Worm (Caenorhabditis elegans): ENCODE results near the gene W03H9.1.

- TF ChIP-seq ceh-18 (tag; optimal IDR thresholded peaks at IDR 0.05) (no peak), ztf-16 (tag; optimal IDR thresholded peaks at IDR 0.05) (no peak), ama-1 (optimal IDR thresholded peaks at IDR 0.05) (peak; percentile 34), ceh-31 (tag; optimal IDR thresholded peaks at IDR 0.05) (no peak)
These were observed 5.5 kb upstream of the W03H9.1 start, which contains the start of the genes rpl-43 and xrn-2 for ce11 chrII:14155259-14156023.
